Worm (Caenorhabditis elegans) whole organism, L4/young adult: Measurements from ENCODE around the gene str-84.

Experiments
- W03F9.2 ChIP-seq: fragments of 150-350 bp; optimal IDR thresholded peaks from 2 replicates; lab custom pipeline; 2014; ENCODE audit warnings: missing biosample characterization, missing genetic modification characterization
- dao-5 ChIP-seq: sonication (generic microtip); optimal IDR thresholded peaks from 2 replicates; lab custom pipeline; 2016; ENCODE audit warnings: missing genotype, missing genetic modification characterization, moderate library complexity, missing compliant biosample characterization
- him-1 ChIP-seq: sonication (generic microtip); optimal IDR thresholded peaks from 2 replicates; lab custom pipeline; 2016; ENCODE audit warnings: missing genotype, missing genetic modification reagents, missing genetic modification characterization, missing compliant biosample characterization

str-84 gene

DNA sequence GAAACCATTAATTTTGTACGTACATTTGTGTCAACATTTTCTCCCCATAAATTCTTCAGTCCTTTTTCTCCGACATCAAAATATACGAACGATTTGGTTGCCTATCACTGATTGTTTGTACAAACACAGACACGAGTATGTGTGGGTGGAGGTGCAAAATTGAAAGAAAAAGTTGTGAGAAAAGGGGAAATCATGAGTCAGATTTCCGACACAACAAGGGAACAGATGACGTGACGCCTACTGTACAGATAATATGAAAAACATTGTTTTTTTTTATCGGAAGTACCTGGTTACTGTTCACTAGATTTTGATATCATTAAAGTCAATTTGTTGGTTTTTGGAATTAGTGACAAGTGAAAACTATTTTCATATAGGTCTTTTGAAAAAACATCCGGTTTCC is 46.5 kb downstream of the str-84 start:
- TF ChIP-seq him-1 (tag; lab: Kevin White, UChicago) (no peak), dao-5 (tag; lab: Kevin White, UChicago) (no peak), W03F9.2 (tag; lab: Kevin White, UChicago) (no peak)

ce11 chrV:8932318-8932717 is 48.4 kb downstream of the str-84 start, which contains the start of gene H14N18.2:
Gene H14N18.2, plus strand, starts transcription at chrV:8932618.
- TF ChIP-seq W03F9.2 (tag; lab: Kevin White, UChicago) (no peak), dao-5 (tag; lab: Kevin White, UChicago) (no peak), him-1 (tag; lab: Kevin White, UChicago) (no peak)
